Worm (Caenorhabditis elegans) whole organism, young adult: ENCODE measurements around the gene com-1.

Experiments used
- C06A6.2 ChIP-seq: fragments of 200-800 bp; sonication (Bioruptor generic); conservative IDR thresholded peaks from 2 replicates; pipeline ENCODE4 v1.3.6; 2022; ENCODE audit warnings: missing genetic modification characterization, missing compliant biosample characterization
- F23B12.7 ChIP-seq: sonication (generic microtip); optimal IDR thresholded peaks from 2 replicates; lab custom pipeline; 2017; ENCODE audit warnings: missing genetic modification characterization, mild to moderate bottlenecking, missing compliant biosample characterization, antibody characterized with exemption, moderate library complexity; ENCODE audit not compliant: insufficient read depth
- F33H1.4 ChIP-seq: fragments of 200-800 bp; sonication (Bioruptor generic); IDR thresholded peaks from 2 replicates; pipeline ENCODE4 v1.3.6; 2022; ENCODE audit warnings: missing genetic modification reagents, missing genetic modification characterization, missing compliant biosample characterization
- F37B4.10 ChIP-seq: fragments of 200-800 bp; sonication (Bioruptor generic); IDR thresholded peaks from 2 replicates; pipeline ENCODE4 v1.3.6; 2022; ENCODE audit warnings: missing genetic modification characterization, missing compliant biosample characterization
- F52B5.7 ChIP-seq: sonication (generic microtip); optimal IDR thresholded peaks from 2 replicates; lab custom pipeline; 2016; ENCODE audit warnings: mild to moderate bottlenecking, missing genetic modification characterization, missing compliant biosample characterization
- K11D2.4 ChIP-seq: fragments of 200-800 bp; sonication (Bioruptor generic); IDR thresholded peaks from 2 replicates; pipeline ENCODE4 v1.3.6; 2022; ENCODE audit warnings: missing genetic modification reagents, missing genetic modification characterization, missing compliant biosample characterization
- Y53G8AR.9 ChIP-seq: fragments of 200-800 bp; sonication (Bioruptor generic); conservative IDR thresholded peaks from 2 replicates; pipeline ENCODE4 v1.3.6; 2022; ENCODE audit warnings: missing genetic modification reagents, missing genetic modification characterization, missing compliant biosample characterization
- Y56A3A.18 ChIP-seq: fragments of 200-800 bp; sonication (Bioruptor generic); IDR thresholded peaks from 2 replicates; pipeline ENCODE4 v1.3.6; 2022; ENCODE audit warnings: missing genetic modification reagents, missing genetic modification characterization, missing compliant biosample characterization
- aptf-2 ChIP-seq: fragments of 200-800 bp; sonication (Bioruptor generic); conservative IDR thresholded peaks from 2 replicates; pipeline ENCODE4 v1.3.6; 2022; ENCODE audit warnings: missing genetic modification reagents, missing genetic modification characterization, missing compliant biosample characterization
- aptf-3 ChIP-seq: fragments of 200-800 bp; sonication (Bioruptor generic); IDR thresholded peaks from 2 replicates; pipeline ENCODE4 v1.3.6; 2022; ENCODE audit warnings: missing genetic modification characterization, missing compliant biosample characterization
- athp-1 ChIP-seq: sonication (generic microtip); optimal IDR thresholded peaks from 2 replicates; lab custom pipeline; 2017; ENCODE audit warnings: mild to moderate bottlenecking, missing genetic modification characterization, missing compliant biosample characterization
- attf-5 ChIP-seq: fragments of 200-800 bp; sonication (Bioruptor generic); optimal IDR thresholded peaks from 2 replicates; lab custom pipeline; 2018; ENCODE audit warnings: mild to moderate bottlenecking, missing genetic modification characterization, missing compliant biosample characterization
- ccch-3 ChIP-seq: fragments of 200-800 bp; sonication (Bioruptor generic); optimal IDR thresholded peaks from 2 replicates; lab custom pipeline; 2018; ENCODE audit warnings: mild to moderate bottlenecking, missing genetic modification characterization, missing compliant biosample characterization
- dpl-1 ChIP-seq: fragments of 150-350 bp; optimal IDR thresholded peaks from 2 replicates; lab custom pipeline; 2014; ENCODE audit warnings: missing biosample characterization, missing genetic modification reagents, missing genetic modification characterization
- efl-1 ChIP-seq: fragments of 150-350 bp; optimal IDR thresholded peaks from 2 replicates; lab custom pipeline; 2014; ENCODE audit warnings: missing biosample characterization, missing genetic modification reagents, missing genetic modification characterization
- egrh-3 ChIP-seq: fragments of 200-800 bp; sonication (Bioruptor generic); IDR thresholded peaks from 2 replicates; pipeline ENCODE4 v1.3.6; 2022; ENCODE audit warnings: missing genetic modification reagents, missing genetic modification characterization, missing compliant biosample characterization
- hlh-26 ChIP-seq: fragments of 200-800 bp; sonication (Bioruptor generic); conservative IDR thresholded peaks from 2 replicates; pipeline ENCODE4 v1.3.6; 2022; ENCODE audit warnings: missing genetic modification reagents, missing genetic modification characterization, missing compliant biosample characterization
- hmg-1.2 ChIP-seq: fragments of 200-800 bp; sonication (Bioruptor generic); IDR thresholded peaks from 2 replicates; pipeline ENCODE4 v1.3.6; 2022; ENCODE audit warnings: missing genetic modification reagents, missing genetic modification characterization, missing compliant biosample characterization
- hmg-20 ChIP-seq: fragments of 200-800 bp; sonication (Bioruptor generic); IDR thresholded peaks from 2 replicates; pipeline ENCODE4 v1.3.6; 2022; ENCODE audit warnings: missing genetic modification reagents, missing genetic modification characterization, missing compliant biosample characterization
- lag-1 ChIP-seq: fragments of 200-800 bp; sonication (Bioruptor generic); IDR thresholded peaks from 2 replicates; pipeline ENCODE4 v1.3.6; 2022; ENCODE audit warnings: missing genetic modification reagents, missing genetic modification characterization, missing compliant biosample characterization
- let-607 ChIP-seq, 2 experiments: fragments of 200-800 bp in 1 of 2; sonication (Bioruptor generic) in 1 of 2; sonication (generic microtip) in 1 of 2; optimal IDR thresholded peaks; 2 replicates each; lab custom pipeline; 2016 to 2018; ENCODE audit warnings: mild to moderate bottlenecking in 2 of 2, missing compliant biosample characterization in 2 of 2, missing genetic modification characterization in 2 of 2, moderate library complexity in 2 of 2, missing genotype in 1 of 2
- lin-26 ChIP-seq: fragments of 200-800 bp; sonication (Bioruptor generic); IDR thresholded peaks from 2 replicates; pipeline ENCODE4 v1.3.6; 2022; ENCODE audit warnings: missing genetic modification reagents, missing genetic modification characterization, missing compliant biosample characterization
- lin-54 ChIP-seq: fragments of 200-800 bp; sonication (Bioruptor generic); optimal IDR thresholded peaks from 2 replicates; lab custom pipeline; 2018; ENCODE audit warnings: mild to moderate bottlenecking, missing genetic modification characterization, missing compliant biosample characterization
- lsl-1 ChIP-seq: fragments of 200-800 bp; sonication (Bioruptor generic); optimal IDR thresholded peaks from 2 replicates; lab custom pipeline; 2018; ENCODE audit warnings: mild to moderate bottlenecking, missing genetic modification characterization, moderate library complexity, missing compliant biosample characterization
- madf-10 ChIP-seq: sonication (generic microtip); optimal IDR thresholded peaks from 2 replicates; lab custom pipeline; 2016; ENCODE audit warnings: mild to moderate bottlenecking, missing genetic modification characterization, missing compliant biosample characterization
- madf-6 ChIP-seq: fragments of 200-800 bp; sonication (Bioruptor generic); IDR thresholded peaks from 2 replicates; pipeline ENCODE4 v1.3.6; 2022; ENCODE audit warnings: missing genetic modification reagents, missing genetic modification characterization, missing compliant biosample characterization
- madf-8 ChIP-seq: fragments of 200-800 bp; sonication (Bioruptor generic); conservative IDR thresholded peaks from 2 replicates; pipeline ENCODE4 v1.3.6; 2022; ENCODE audit warnings: missing genetic modification reagents, missing genetic modification characterization, missing compliant biosample characterization
- mcd-1 ChIP-seq: fragments of 200-800 bp; sonication (Bioruptor generic); IDR thresholded peaks from 2 replicates; pipeline ENCODE4 v1.3.6; 2022; ENCODE audit warnings: missing genetic modification reagents, missing genetic modification characterization, missing compliant biosample characterization
- mes-4 ChIP-seq: sonication (generic microtip); optimal IDR thresholded peaks from 2 replicates; lab custom pipeline; 2016; ENCODE audit warnings: missing genotype, missing genetic modification characterization, missing compliant biosample characterization
- nhr-179 ChIP-seq: sonication (generic microtip); optimal IDR thresholded peaks from 2 replicates; lab custom pipeline; 2016; ENCODE audit warnings: mild to moderate bottlenecking, missing genetic modification characterization, missing compliant biosample characterization
- pbrm-1 ChIP-seq: fragments of 200-800 bp; sonication (Bioruptor generic); IDR thresholded peaks from 2 replicates; pipeline ENCODE4 v1.3.6; 2022; ENCODE audit warnings: missing genetic modification reagents, missing genetic modification characterization, missing compliant biosample characterization
- repo-1 ChIP-seq: sonication (generic microtip); optimal IDR thresholded peaks from 2 replicates; lab custom pipeline; 2017; ENCODE audit warnings: mild to moderate bottlenecking, missing genetic modification characterization, missing compliant biosample characterization
- sdz-38 ChIP-seq: sonication (generic microtip); optimal IDR thresholded peaks from 2 replicates; lab custom pipeline; 2016; ENCODE audit warnings: missing genotype, missing genetic modification characterization, missing compliant biosample characterization
- snpc-1.1 ChIP-seq: sonication (generic microtip); optimal IDR thresholded peaks from 2 replicates; lab custom pipeline; 2017; ENCODE audit warnings: missing genetic modification characterization, mild to moderate bottlenecking, missing compliant biosample characterization, antibody characterized with exemption, moderate library complexity, missing genotype, missing genetic modification reagents; ENCODE audit not compliant: insufficient read depth
- snpc-1.3 ChIP-seq: sonication (generic microtip); optimal IDR thresholded peaks from 2 replicates; lab custom pipeline; 2017; ENCODE audit warnings: missing genetic modification characterization, mild to moderate bottlenecking, missing compliant biosample characterization, antibody characterized with exemption, moderate library complexity, missing genotype, missing genetic modification reagents; ENCODE audit not compliant: insufficient read depth
- snpc-3.4 ChIP-seq: sonication (generic microtip); optimal IDR thresholded peaks from 2 replicates; lab custom pipeline; 2017; ENCODE audit warnings: missing genetic modification characterization, mild to moderate bottlenecking, missing compliant biosample characterization, antibody characterized with exemption, moderate library complexity, missing genotype, missing genetic modification reagents
- snpc-4 ChIP-seq, 5 experiments: fragments of 150-350 bp in 1 of 5; sonication (generic microtip) in 4 of 5; optimal IDR thresholded peaks; 2 replicates each; lab custom pipeline; 2014 to 2018; ENCODE audit warnings: missing genetic modification characterization in 5 of 5, missing biosample characterization in 3 of 5, antibody characterized with exemption in 2 of 5, mild to moderate bottlenecking in 2 of 5, missing compliant biosample characterization in 2 of 5, missing genotype in 2 of 5, moderate library complexity in 2 of 5, missing genetic modification reagents in 1 of 5
- tbx-9 ChIP-seq: sonication (generic microtip); optimal IDR thresholded peaks from 2 replicates; lab custom pipeline; 2016; ENCODE audit warnings: borderline replicate concordance, missing genetic modification characterization, inconsistent platforms, missing compliant biosample characterization
- tlf-1 ChIP-seq: fragments of 200-800 bp; sonication (Bioruptor generic); optimal IDR thresholded peaks from 2 replicates; lab custom pipeline; 2018; ENCODE audit warnings: mild to moderate bottlenecking, missing genetic modification characterization, missing compliant biosample characterization
- unc-130 ChIP-seq: sonication (generic microtip); optimal IDR thresholded peaks from 2 replicates; lab custom pipeline; 2016; ENCODE audit warnings: missing genetic modification reagents, missing genetic modification characterization, missing compliant biosample characterization
- unc-62 ChIP-seq: fragments of 150-350 bp; optimal IDR thresholded peaks from 2 replicates; lab custom pipeline; 2014; ENCODE audit warnings: missing biosample characterization, missing genetic modification reagents, missing genetic modification characterization
- xnd-1 ChIP-seq: sonication (generic microtip); optimal IDR thresholded peaks from 2 replicates; lab custom pipeline; 2016; ENCODE audit warnings: missing genotype, missing genetic modification reagents, missing genetic modification characterization, missing compliant biosample characterization
- zfh-2 ChIP-seq: fragments of 200-800 bp; sonication (Bioruptor generic); conservative IDR thresholded peaks from 2 replicates; pipeline ENCODE4 v1.3.6; 2022; ENCODE audit warnings: missing genetic modification reagents, missing genetic modification characterization, missing compliant biosample characterization
- zim-3 ChIP-seq: sonication (generic microtip); optimal IDR thresholded peaks from 2 replicates; lab custom pipeline; 2017; ENCODE audit warnings: mild to moderate bottlenecking, missing genetic modification characterization, moderate library complexity, missing compliant biosample characterization
- ztf-18 ChIP-seq: sonication (generic microtip); optimal IDR thresholded peaks from 2 replicates; lab custom pipeline; 2016; ENCODE audit warnings: missing genotype, mild to moderate bottlenecking, missing genetic modification characterization, missing compliant biosample characterization
- ztf-26 ChIP-seq: sonication (generic microtip); optimal IDR thresholded peaks from 2 replicates; lab custom pipeline; 2017; ENCODE audit warnings: missing genetic modification characterization, missing compliant biosample characterization
- ztf-6 ChIP-seq: fragments of 200-800 bp; sonication (Bioruptor generic); IDR thresholded peaks from 2 replicates; pipeline ENCODE4 v1.3.6; 2022; ENCODE audit warnings: missing genetic modification reagents, missing genetic modification characterization, missing compliant biosample characterization

Gene com-1

ce11 chrIII:10895817-10896413 is at the start of gene com-1:
Gene com-1 (plus strand): TSS chrIII:10896363.
- TF ChIP-seq K11D2.4 (GFP tag; lab: Robert Waterston, UW) (no peak), F33H1.4 (GFP tag; lab: Robert Waterston, UW) (0 out of 2 replicates have a peak, but pooled peaks have one; percentile 13), athp-1 (tag; lab: Kevin White, UChicago) (no peak), snpc-3.4 (no peak), madf-6 (GFP tag; lab: Robert Waterston, UW) (peak; percentile 46; the same call in 1 of the 2 replicates), hlh-26 (no peak), sdz-38 (tag; lab: Kevin White, UChicago) (no peak), F23B12.7 (tag; lab: Kevin White, UChicago) (peak; percentile 29), snpc-4 (GFP tag; optimal IDR thresholded peaks at IDR 0.05; lab: Kevin White, UChicago) (no peak), snpc-4 (tag; optimal IDR thresholded peaks at IDR 0.05; lab: Kevin White, UChicago) (peak in 1 of 4 experiments; percentile 1), lag-1 (GFP tag; lab: Robert Waterston, UW) (no peak), mes-4 (tag; lab: Kevin White, UChicago) (no peak), unc-130 (no peak), attf-5 (GFP tag; lab: Kevin White, UChicago) (peak; percentile 46), nhr-179 (no peak), lin-54 (peak; percentile 47), mcd-1 (peak; percentile 86), snpc-1.3 (tag; lab: Kevin White, UChicago) (peak; percentile 25), aptf-3 (GFP tag; lab: Robert Waterston, UW) (no peak), tbx-9 (tag; lab: Kevin White, UChicago) (no peak), efl-1 (peak; percentile 11), lsl-1 (GFP tag; lab: Kevin White, UChicago) (peak; percentile 63), F37B4.10 (no peak), tlf-1 (GFP tag; lab: Kevin White, UChicago) (no peak), hmg-20 (GFP tag; lab: Robert Waterston, UW) (no peak), hmg-1.2 (GFP tag; lab: Robert Waterston, UW) (peak; percentile 94), xnd-1 (tag; lab: Kevin White, UChicago) (no peak), pbrm-1 (GFP tag; lab: Robert Waterston, UW) (no peak)

ce11 chrIII:10848858-10849257 is 47.3 kb upstream of the com-1 start, which contains the start of the genes fbxb-85 and hex-3:
Gene fbxb-85 (minus strand): TSS chrIII:10848963.
Gene hex-3 (plus strand): TSS chrIII:10849222.
- TF ChIP-seq F23B12.7 (tag; lab: Kevin White, UChicago) (peak; percentile 59), sdz-38 (tag; lab: Kevin White, UChicago) (no peak), nhr-179 (no peak), egrh-3 (GFP tag; lab: Robert Waterston, UW) (no peak), snpc-1.1 (peak; percentile 71), aptf-2 (GFP tag; lab: Robert Waterston, UW) (no peak), let-607 (tag; optimal IDR thresholded peaks at IDR 0.05; lab: Kevin White, UChicago) (peak; percentile 40 to 67), Y56A3A.18 (peak; percentile 86; the same call in 1 of the 2 replicates), madf-10 (tag; lab: Kevin White, UChicago) (peak; percentile 65), repo-1 (tag; lab: Kevin White, UChicago) (peak; percentile 90), ztf-26 (tag; lab: Kevin White, UChicago) (peak; percentile 86), madf-8 (peak; percentile 73), ztf-18 (peak; percentile 99), ztf-6 (GFP tag; lab: Robert Waterston, UW) (no peak), unc-62 (GFP tag; lab: Kevin White, UChicago) (no peak), lin-26 (GFP tag; lab: Robert Waterston, UW) (peak; percentile 48; the same call in 1 of the 2 replicates), zim-3 (tag; lab: Kevin White, UChicago) (peak; percentile 41), F52B5.7 (tag; lab: Kevin White, UChicago) (peak; percentile 22), ccch-3 (GFP tag; lab: Kevin White, UChicago) (no peak), Y53G8AR.9 (GFP tag; lab: Robert Waterston, UW) (peak; percentile 96), dpl-1 (GFP tag; lab: Kevin White, UChicago) (peak; percentile 60), C06A6.2 (peak; percentile 79), zfh-2 (GFP tag; lab: Robert Waterston, UW) (peak; percentile 76)
